Fruit fly (Drosophila melanogaster) whole organism, embryonic: ENCODE results near the gene CG43707.

Experiments
- Adf1 ChIP-seq: fragments of 200-800 bp; sonication (Bioruptor generic); IDR thresholded peaks from 2 replicates; pipeline ENCODE4 v1.3.6; 2022; ENCODE audit warnings: missing biosample characterization, missing genetic modification characterization
- Aef1 ChIP-seq: fragments of 200-800 bp; sonication (Bioruptor generic); IDR thresholded peaks from 3 replicates; pipeline ENCODE4 v1.3.6; 2022; ENCODE audit warnings: missing biosample characterization, missing genetic modification characterization
- Bgb ChIP-seq: fragments of 200-800 bp; sonication (Bioruptor generic); IDR thresholded peaks from 2 replicates; pipeline ENCODE4 v1.3.6; 2022; ENCODE audit warnings: missing biosample characterization, missing genetic modification characterization; ENCODE audit not compliant: partially characterized antibody
- CG11504 ChIP-seq: fragments of 200-800 bp; sonication (Bioruptor generic); optimal IDR thresholded peaks from 3 replicates; lab custom pipeline; 2019; ENCODE audit warnings: missing biosample characterization, mild to moderate bottlenecking, missing genetic modification characterization, moderate library complexity
- CG1602 ChIP-seq: fragments of 200-800 bp; sonication (Bioruptor generic); optimal IDR thresholded peaks from 3 replicates; lab custom pipeline; 2016; ENCODE audit warnings: missing biosample characterization, missing genetic modification characterization
- CG16813 ChIP-seq: fragments of 200-800 bp; sonication (Bioruptor generic); IDR thresholded peaks from 3 replicates; pipeline ENCODE4 v1.3.6; 2022; ENCODE audit warnings: missing biosample characterization, missing genetic modification characterization; ENCODE audit not compliant: partially characterized antibody
- CG17385 ChIP-seq: fragments of 200-800 bp; sonication (Bioruptor generic); optimal IDR thresholded peaks from 3 replicates; lab custom pipeline; 2018; ENCODE audit warnings: missing biosample characterization, mild to moderate bottlenecking, missing genetic modification characterization
- CG17612 ChIP-seq: fragments of 200-800 bp; sonication (Bioruptor generic); IDR thresholded peaks from 2 replicates; pipeline ENCODE4 v1.3.6; 2022; ENCODE audit warnings: missing biosample characterization, missing genetic modification characterization
- CG18262 ChIP-seq: fragments of 200-800 bp; optimal IDR thresholded peaks from 3 replicates; lab custom pipeline; 2019; ENCODE audit warnings: missing biosample characterization, mild to moderate bottlenecking, missing genetic modification characterization, moderate library complexity
- CG18599 ChIP-seq: fragments of 200-800 bp; sonication (Bioruptor generic); optimal IDR thresholded peaks from 3 replicates; lab custom pipeline; 2017; ENCODE audit warnings: missing biosample characterization, missing genetic modification characterization, mild to moderate bottlenecking, moderate library complexity, missing genetic modification reagents
- CG2199 ChIP-seq: fragments of 200-800 bp; sonication (Bioruptor generic); IDR thresholded peaks from 3 replicates; pipeline ENCODE4 v1.3.6; 2022; ENCODE audit warnings: missing biosample characterization, missing genetic modification characterization
- CG2678 ChIP-seq: fragments of 200-800 bp; sonication (Bioruptor generic); optimal IDR thresholded peaks from 3 replicates; lab custom pipeline; 2019; ENCODE audit warnings: missing biosample characterization, mild to moderate bottlenecking, missing genetic modification characterization, moderate library complexity
- CG34422 ChIP-seq: fragments of 200-800 bp; sonication (Bioruptor generic); IDR thresholded peaks from 3 replicates; pipeline ENCODE4 v1.3.6; 2022; ENCODE audit warnings: missing biosample characterization, missing genetic modification characterization
- CG4707 ChIP-seq: fragments of 200-800 bp; sonication (Bioruptor generic); optimal IDR thresholded peaks from 2 replicates; lab custom pipeline; 2018; ENCODE audit warnings: missing biosample characterization, mild to moderate bottlenecking, missing genetic modification characterization, moderate library complexity
- CG5953 ChIP-seq: fragments of 200-800 bp; sonication (Bioruptor generic); IDR thresholded peaks from 2 replicates; pipeline ENCODE4 v1.3.6; 2022; ENCODE audit warnings: missing biosample characterization, missing genetic modification characterization
- CG7839 ChIP-seq: fragments of 200-800 bp; sonication (Bioruptor generic); optimal IDR thresholded peaks from 3 replicates; lab custom pipeline; 2018; ENCODE audit warnings: missing biosample characterization, mild to moderate bottlenecking, missing genetic modification characterization, moderate library complexity
- CkIIα-i1 ChIP-seq: fragments of 200-800 bp; sonication (Bioruptor generic); IDR thresholded peaks from 2 replicates; pipeline ENCODE4 v1.3.6; 2022; ENCODE audit warnings: missing biosample characterization, missing genetic modification characterization
- Dip3 ChIP-seq: fragments of 200-800 bp; sonication (Bioruptor generic); optimal IDR thresholded peaks from 3 replicates; lab custom pipeline; 2016; ENCODE audit warnings: missing biosample characterization, missing genetic modification characterization
- Doc2 ChIP-seq: fragments of 200-800 bp; sonication (Bioruptor generic); IDR thresholded peaks from 2 replicates; pipeline ENCODE4 v1.3.6; 2022; ENCODE audit warnings: missing biosample characterization, missing genetic modification characterization
- Ets97D ChIP-seq: fragments of 200-800 bp; sonication (Bioruptor generic); optimal IDR thresholded peaks from 3 replicates; lab custom pipeline; 2016; ENCODE audit warnings: missing biosample characterization, missing genetic modification characterization
- Fer1 ChIP-seq: fragments of 200-800 bp; sonication (Bioruptor generic); optimal IDR thresholded peaks from 2 replicates; lab custom pipeline; 2017; ENCODE audit warnings: missing biosample characterization, mild to moderate bottlenecking, missing genetic modification characterization
- Gug ChIP-seq: fragments of 200-800 bp; sonication (Bioruptor generic); IDR thresholded peaks from 4 replicates; pipeline ENCODE4 v1.3.6; 2022; ENCODE audit warnings: missing biosample characterization, missing genetic modification characterization
- HHEX ChIP-seq: fragments of 200-800 bp; sonication (Bioruptor generic); optimal IDR thresholded peaks from 3 replicates; lab custom pipeline; 2017; ENCODE audit warnings: missing biosample characterization, mild to moderate bottlenecking, missing genetic modification characterization, missing genetic modification reagents
- Hsf ChIP-seq: fragments of 200-800 bp; sonication (Bioruptor generic); optimal IDR thresholded peaks from 3 replicates; lab custom pipeline; 2016; ENCODE audit warnings: missing biosample characterization, missing genetic modification characterization
- Kr ChIP-seq: fragments of 200-800 bp; sonication (Bioruptor generic); optimal IDR thresholded peaks from 2 replicates; lab custom pipeline; 2017; ENCODE audit warnings: missing biosample characterization, mild to moderate bottlenecking, missing genetic modification characterization
- Pdp1 ChIP-seq, 2 experiments: fragments of 200-800 bp; sonication (Bioruptor generic); optimal IDR thresholded peaks; 3 replicates each; lab custom pipeline; 2016; ENCODE audit warnings: missing biosample characterization in 2 of 2, missing genetic modification characterization in 2 of 2, mild to moderate bottlenecking in 1 of 2, moderate library complexity in 1 of 2
- Sox102F ChIP-seq: fragments of 200-800 bp; sonication (Bioruptor generic); optimal IDR thresholded peaks from 2 replicates; lab custom pipeline; 2018; ENCODE audit warnings: missing biosample characterization, mild to moderate bottlenecking, missing genetic modification characterization, moderate library complexity
- Tbp ChIP-seq: fragments of >200 bp; optimal IDR thresholded peaks from 2 replicates; lab custom pipeline; 2018; ENCODE audit warnings: missing biosample characterization, missing genetic modification characterization
- Vsx1 ChIP-seq: fragments of 200-800 bp; sonication (Bioruptor generic); optimal IDR thresholded peaks from 2 replicates; lab custom pipeline; 2017; ENCODE audit warnings: missing biosample characterization, mild to moderate bottlenecking, missing genetic modification characterization, missing genetic modification reagents
- bab2 ChIP-seq: fragments of 200-800 bp; sonication (Bioruptor generic); optimal IDR thresholded peaks from 2 replicates; lab custom pipeline; 2016; ENCODE audit warnings: missing biosample characterization, missing genetic modification characterization
- bbx ChIP-seq: fragments of 200-800 bp; sonication (Bioruptor generic); IDR thresholded peaks from 2 replicates; pipeline ENCODE4 v1.3.6; 2022; ENCODE audit warnings: missing biosample characterization, missing genetic modification characterization; ENCODE audit not compliant: partially characterized antibody
- cato ChIP-seq: fragments of 200-800 bp; sonication (Bioruptor generic); optimal IDR thresholded peaks from 2 replicates; lab custom pipeline; 2016; ENCODE audit warnings: missing biosample characterization, missing genetic modification characterization, borderline replicate concordance
- ci ChIP-seq: fragments of 200-800 bp; sonication (Bioruptor generic); IDR thresholded peaks from 3 replicates; pipeline ENCODE4 v1.3.6; 2022; ENCODE audit warnings: missing biosample characterization, missing genetic modification characterization
- danr ChIP-seq: fragments of 200-800 bp; sonication (Bioruptor generic); IDR thresholded peaks from 2 replicates; pipeline ENCODE4 v1.3.6; 2022; ENCODE audit warnings: missing biosample characterization, missing genetic modification characterization
- fd102C ChIP-seq: fragments of 200-800 bp; sonication (Bioruptor generic); optimal IDR thresholded peaks from 2 replicates; lab custom pipeline; 2018; ENCODE audit warnings: missing biosample characterization, mild to moderate bottlenecking, missing genetic modification characterization, moderate library complexity
- fd3F ChIP-seq: fragments of 200-800 bp; sonication (Bioruptor generic); optimal IDR thresholded peaks from 2 replicates; lab custom pipeline; 2018; ENCODE audit warnings: missing biosample characterization, mild to moderate bottlenecking, missing genetic modification characterization, moderate library complexity
- hth ChIP-seq: fragments of >200 bp; optimal IDR thresholded peaks from 2 replicates; lab custom pipeline; 2017; ENCODE audit warnings: inconsistent platforms
- ind ChIP-seq: fragments of 200-800 bp; sonication (Bioruptor generic); optimal IDR thresholded peaks from 3 replicates; lab custom pipeline; 2016; ENCODE audit warnings: missing biosample characterization, missing genetic modification characterization
- klu ChIP-seq: fragments of 200-800 bp; sonication (Bioruptor generic); IDR thresholded peaks from 2 replicates; pipeline ENCODE4 v1.3.6; 2022; ENCODE audit warnings: missing biosample characterization, missing genetic modification characterization
- lmd ChIP-seq: fragments of 200-800 bp; sonication (Bioruptor generic); IDR thresholded peaks from 2 replicates; pipeline ENCODE4 v1.3.6; 2022; ENCODE audit warnings: missing biosample characterization, missing genetic modification characterization
- lov ChIP-seq, 2 experiments: fragments of 200-800 bp in 1 of 2; fragments of >200 bp in 1 of 2; sonication (Bioruptor generic) in 1 of 2; IDR thresholded peaks in 1 of 2; optimal IDR thresholded peaks in 1 of 2; 2 replicates in 1 of 2; 3 replicates in 1 of 2; pipeline versions ENCODE4 v1.3.6 to Lab custom; 2017 to 2022; ENCODE audit warnings: missing biosample characterization in 1 of 2, missing genetic modification characterization in 1 of 2
- phol ChIP-seq: fragments of 200-800 bp; sonication (Bioruptor generic); optimal IDR thresholded peaks from 3 replicates; lab custom pipeline; 2018; ENCODE audit warnings: missing biosample characterization, mild to moderate bottlenecking, missing genetic modification characterization, moderate library complexity
- pita ChIP-seq: fragments of 200-800 bp; sonication (Bioruptor generic); optimal IDR thresholded peaks from 2 replicates; lab custom pipeline; 2017; ENCODE audit warnings: missing biosample characterization, mild to moderate bottlenecking, missing genetic modification characterization
- prd ChIP-seq, 3 experiments: fragments of >200 bp in 2 of 3; fragments of 200-800 bp in 1 of 3; sonication (Bioruptor generic) in 1 of 3; optimal IDR thresholded peaks in 2 of 3; IDR thresholded peaks in 1 of 3; 2 replicates in 2 of 3; 3 replicates in 1 of 3; pipeline versions ENCODE4 v1.3.6 to Lab custom; 2017 to 2022; ENCODE audit warnings: missing biosample characterization in 1 of 3, missing genetic modification characterization in 1 of 3
- pros ChIP-seq: fragments of 200-800 bp; sonication (Bioruptor generic); optimal IDR thresholded peaks from 3 replicates; lab custom pipeline; 2019; ENCODE audit warnings: missing biosample characterization, mild to moderate bottlenecking, missing genetic modification characterization, moderate library complexity
- slp2 ChIP-seq: fragments of 200-800 bp; sonication (Bioruptor generic); optimal IDR thresholded peaks from 2 replicates; lab custom pipeline; 2016; ENCODE audit warnings: missing biosample characterization, missing genetic modification characterization
- tgo ChIP-seq: fragments of 200-800 bp; sonication (Bioruptor generic); IDR thresholded peaks from 3 replicates; pipeline ENCODE4 v1.3.6; 2022; ENCODE audit warnings: missing biosample characterization, missing genetic modification characterization
- tna ChIP-seq: fragments of 200-800 bp; sonication (Bioruptor generic); IDR thresholded peaks from 2 replicates; pipeline ENCODE4 v1.3.6; 2022; ENCODE audit warnings: missing biosample characterization, missing genetic modification characterization; ENCODE audit not compliant: partially characterized antibody
- twi ChIP-seq: fragments of 200-800 bp; optimal IDR thresholded peaks from 2 replicates; lab custom pipeline; 2019; ENCODE audit warnings: missing biosample characterization, mild to moderate bottlenecking, missing genetic modification characterization, moderate library complexity
- zf30C ChIP-seq: fragments of 200-800 bp; sonication (Bioruptor generic); optimal IDR thresholded peaks from 3 replicates; lab custom pipeline; 2018; ENCODE audit warnings: missing biosample characterization, mild to moderate bottlenecking, missing genetic modification characterization
- zfh1 ChIP-seq: fragments of 200-800 bp; sonication (Bioruptor generic); IDR thresholded peaks from 3 replicates; pipeline ENCODE4 v1.3.6; 2022; ENCODE audit warnings: missing biosample characterization, missing genetic modification characterization

The CG43707 gene

dm6 chr2L:3740443-3740842 lies 16.6 kb upstream of the CG43707 start (continued):
- TF ChIP-seq lmd (peak; percentile 11; the same call in 1 of the 2 replicates), Vsx1 (GFP tag; lab: Kevin White, UChicago) (no peak), zf30C (GFP tag; lab: Kevin White, UChicago) (peak; percentile 66), Dip3 (GFP tag; lab: Kevin White, UChicago) (no peak), zfh1 (no peak), HHEX (GFP tag; lab: Kevin White, UChicago) (peak; percentile 6), danr (GFP tag; lab: Robert Waterston, UW) (no peak), lov (optimal IDR thresholded peaks at IDR 0.05; lab: Kevin White, UChicago) (no peak), lov (GFP tag; IDR thresholded peaks at IDR 0.05; lab: Robert Waterston, UW) (no peak), klu (GFP tag; lab: Robert Waterston, UW) (no peak), cato (no peak), twi (tag; lab: Kevin White, UChicago) (no peak), fd3F (GFP tag; lab: Kevin White, UChicago) (no peak), Kr (GFP tag; lab: Kevin White, UChicago) (no peak), bab2 (GFP tag; lab: Kevin White, UChicago) (no peak), CG18262 (tag; lab: Kevin White, UChicago) (no peak), Doc2 (GFP tag; lab: Robert Waterston, UW) (no peak), Adf1 (GFP tag; lab: Robert Waterston, UW) (no peak), Bgb (GFP tag; lab: Robert Waterston, UW) (no peak), Hsf (GFP tag; lab: Kevin White, UChicago) (no peak), Ets97D (GFP tag; lab: Kevin White, UChicago) (no peak), Aef1 (no peak), tgo (GFP tag; lab: Robert Waterston, UW) (no peak), Pdp1 (GFP tag; optimal IDR thresholded peaks at IDR 0.05; lab: Kevin White, UChicago) (no peak), CG4707 (GFP tag; lab: Kevin White, UChicago) (no peak), Tbp (GFP tag; lab: Kevin White, UChicago) (no peak), prd (optimal IDR thresholded peaks at IDR 0.05; lab: Kevin White, UChicago) (no peak), prd (GFP tag; IDR thresholded peaks at IDR 0.05; lab: Robert Waterston, UW) (no peak), pita (GFP tag; lab: Kevin White, UChicago) (no peak), CG17612 (GFP tag; lab: Robert Waterston, UW) (no peak), bbx (no peak), CG16813 (GFP tag; lab: Robert Waterston, UW) (no peak), CG2199 (no peak), CG2678 (tag; lab: Kevin White, UChicago) (peak; percentile 62), Gug (GFP tag; lab: Robert Waterston, UW) (no peak), CG1602 (GFP tag; lab: Kevin White, UChicago) (no peak), CG18599 (GFP tag; lab: Kevin White, UChicago) (peak; percentile 53), Fer1 (peak; percentile 39), Sox102F (GFP tag; lab: Kevin White, UChicago) (peak; percentile 29), CG7839 (tag; lab: Kevin White, UChicago) (peak; percentile 46), slp2 (GFP tag; lab: Kevin White, UChicago) (no peak), CG11504 (peak; percentile 51), CkIIα-i1 (GFP tag; lab: Robert Waterston, UW) (no peak), hth (lab: Kevin White, UChicago) (no peak), CG5953 (GFP tag; lab: Robert Waterston, UW) (no peak), ind (GFP tag; lab: Kevin White, UChicago) (no peak), ci (no peak), pros (GFP tag; lab: Kevin White, UChicago) (no peak), fd102C (GFP tag; lab: Kevin White, UChicago) (no peak), phol (tag; lab: Kevin White, UChicago) (peak; percentile 12), CG34422 (no peak), tna (GFP tag; lab: Robert Waterston, UW) (no peak), CG17385 (GFP tag; lab: Kevin White, UChicago) (peak; percentile 20)
